Worm (Caenorhabditis elegans) whole organism, L4 larva: ENCODE data around the gene vrk-1.

Experiments used
- D1046.2 ChIP-seq: fragments of 200-800 bp; sonication (Bioruptor generic); IDR thresholded peaks from 2 replicates; pipeline ENCODE4 v1.3.6; 2022; ENCODE audit warnings: missing genetic modification characterization, missing compliant biosample characterization
- F26F4.8 ChIP-seq: fragments of 200-800 bp; sonication (Bioruptor generic); conservative IDR thresholded peaks from 2 replicates; pipeline ENCODE4 v1.3.6; 2022; ENCODE audit warnings: missing genetic modification characterization, missing compliant biosample characterization
- F49E8.2 ChIP-seq: sonication (generic microtip); optimal IDR thresholded peaks from 2 replicates; lab custom pipeline; 2016; ENCODE audit warnings: missing compliant biosample characterization, mild to moderate bottlenecking, missing genetic modification characterization, borderline replicate concordance
- T20F7.1 ChIP-seq: fragments of 200-800 bp; sonication (Bioruptor generic); optimal IDR thresholded peaks from 2 replicates; lab custom pipeline; 2018; ENCODE audit warnings: mild to moderate bottlenecking, missing genetic modification characterization, missing compliant biosample characterization
- T26A8.4 ChIP-seq: fragments of 200-800 bp; sonication (Bioruptor generic); IDR thresholded peaks from 2 replicates; pipeline ENCODE4 v1.3.6; 2022; ENCODE audit warnings: missing genetic modification characterization, missing compliant biosample characterization
- ZK337.2 ChIP-seq: fragments of 200-800 bp; sonication (Bioruptor generic); IDR thresholded peaks from 2 replicates; pipeline ENCODE4 v1.3.6; 2022; ENCODE audit warnings: missing genetic modification reagents, missing genetic modification characterization, missing compliant biosample characterization
- aha-1 ChIP-seq: fragments of 150-350 bp; peaks from one replicate; lab custom pipeline; 2014; ENCODE audit warnings: missing biosample characterization, missing genetic modification characterization
- attf-4 ChIP-seq: sonication (generic microtip); optimal IDR thresholded peaks from 3 replicates; lab custom pipeline; 2017; ENCODE audit warnings: missing biosample characterization, missing genetic modification characterization
- ceh-28 ChIP-seq: fragments of 150-350 bp; optimal IDR thresholded peaks from 2 replicates; lab custom pipeline; 2014; ENCODE audit warnings: missing biosample characterization, missing genetic modification reagents, missing genetic modification characterization
- ceh-32 ChIP-seq: sonication (generic microtip); optimal IDR thresholded peaks from 2 replicates; lab custom pipeline; 2016; ENCODE audit warnings: mild to moderate bottlenecking, missing genetic modification characterization, missing compliant biosample characterization; ENCODE audit not compliant: poor library complexity
- ceh-44 ChIP-seq: fragments of 200-800 bp; sonication (Bioruptor generic); IDR thresholded peaks from 2 replicates; pipeline ENCODE4 v1.3.6; 2022; ENCODE audit warnings: missing genetic modification reagents, missing genetic modification characterization, missing compliant biosample characterization
- ceh-62 ChIP-seq: sonication (generic microtip); optimal IDR thresholded peaks from 2 replicates; lab custom pipeline; 2017; ENCODE audit warnings: missing biosample characterization, missing genetic modification characterization
- ces-1 ChIP-seq: fragments of 150-350 bp; sonication (generic microtip); optimal IDR thresholded peaks from 4 replicates; lab custom pipeline; 2014; ENCODE audit warnings: missing biosample characterization, missing genetic modification reagents, missing genetic modification characterization
- daf-16 ChIP-seq, 3 experiments: sonication (generic microtip); optimal IDR thresholded peaks; 2 replicates each; lab custom pipeline; 2016 to 2017; ENCODE audit warnings: missing genetic modification characterization in 3 of 3, missing genetic modification reagents in 3 of 3, mild to moderate bottlenecking in 2 of 3, missing compliant biosample characterization in 2 of 3, missing biosample characterization in 1 of 3, moderate library complexity in 1 of 3
- daf-8 ChIP-seq: fragments of 200-800 bp; sonication (Bioruptor generic); IDR thresholded peaks from 2 replicates; pipeline ENCODE4 v1.3.6; 2022; ENCODE audit warnings: missing genetic modification characterization, missing compliant biosample characterization
- dmd-6 ChIP-seq: fragments of 200-800 bp; sonication (Bioruptor generic); IDR thresholded peaks from 2 replicates; pipeline ENCODE4 v1.3.6; 2022; ENCODE audit warnings: missing genetic modification reagents, missing genetic modification characterization, missing compliant biosample characterization
- dve-1 ChIP-seq: sonication (generic microtip); optimal IDR thresholded peaks from 2 replicates; lab custom pipeline; 2017; ENCODE audit warnings: antibody characterized with exemption, mild to moderate bottlenecking, missing genetic modification characterization, missing compliant biosample characterization; ENCODE audit not compliant: insufficient read depth
- egl-43 ChIP-seq: fragments of 200-800 bp; sonication (Bioruptor generic); IDR thresholded peaks from 2 replicates; pipeline ENCODE4 v1.3.6; 2022; ENCODE audit warnings: missing genetic modification reagents, missing genetic modification characterization, missing compliant biosample characterization
- fos-1 ChIP-seq: fragments of 150-350 bp; optimal IDR thresholded peaks from 2 replicates; lab custom pipeline; 2014; ENCODE audit warnings: missing biosample characterization, missing genetic modification characterization
- gei-8 ChIP-seq: fragments of 200-800 bp; sonication (Bioruptor generic); optimal IDR thresholded peaks from 2 replicates; lab custom pipeline; 2018; ENCODE audit warnings: mild to moderate bottlenecking, missing genetic modification characterization, missing compliant biosample characterization
- hif-1 ChIP-seq, 2 experiments: sonication (generic microtip); optimal IDR thresholded peaks; 2 replicates each; lab custom pipeline; 2016 to 2017; ENCODE audit warnings: missing compliant biosample characterization in 2 of 2, missing genetic modification characterization in 2 of 2, missing genetic modification reagents in 2 of 2, missing genotype in 2 of 2, mild to moderate bottlenecking in 1 of 2
- hlh-11 ChIP-seq: fragments of 200-800 bp; sonication (Bioruptor generic); optimal IDR thresholded peaks from 2 replicates; lab custom pipeline; 2018; ENCODE audit warnings: mild to moderate bottlenecking, missing genetic modification characterization, missing compliant biosample characterization
- hlh-30 ChIP-seq: sonication (generic microtip); optimal IDR thresholded peaks from 2 replicates; lab custom pipeline; 2017; ENCODE audit warnings: antibody characterized with exemption, mild to moderate bottlenecking, missing genetic modification characterization, missing compliant biosample characterization; ENCODE audit not compliant: insufficient read depth
- hmg-1.1 ChIP-seq: fragments of 200-800 bp; sonication (Bioruptor generic); IDR thresholded peaks from 2 replicates; pipeline ENCODE4 v1.3.6; 2022; ENCODE audit warnings: missing genetic modification reagents, missing genetic modification characterization, missing compliant biosample characterization
- jun-1 ChIP-seq: fragments of 150-350 bp; optimal IDR thresholded peaks from 2 replicates; lab custom pipeline; 2014; ENCODE audit warnings: missing biosample characterization, missing genetic modification reagents, missing genetic modification characterization
- lin-1 ChIP-seq: fragments of 200-800 bp; sonication (Bioruptor generic); IDR thresholded peaks from 2 replicates; pipeline ENCODE4 v1.3.6; 2022; ENCODE audit warnings: missing genetic modification reagents, missing genetic modification characterization, missing compliant biosample characterization
- lin-13 ChIP-seq: fragments of 150-350 bp; optimal IDR thresholded peaks from 2 replicates; lab custom pipeline; 2014; ENCODE audit warnings: missing biosample characterization, missing genetic modification reagents, missing genetic modification characterization
- lin-15B ChIP-seq: fragments of 150-350 bp; sonication (generic microtip); optimal IDR thresholded peaks from 3 replicates; lab custom pipeline; 2014; ENCODE audit warnings: missing biosample characterization, missing genetic modification characterization
- lin-29 ChIP-seq: fragments of 200-800 bp; sonication (Bioruptor generic); IDR thresholded peaks from 2 replicates; pipeline ENCODE4 v1.3.6; 2022; ENCODE audit warnings: missing genetic modification reagents, missing genetic modification characterization, missing compliant biosample characterization
- lsy-2 ChIP-seq, 2 experiments: fragments of 150-350 bp in 1 of 2; sonication (generic microtip) in 1 of 2; optimal IDR thresholded peaks; 2 replicates each; lab custom pipeline; 2014 to 2017; ENCODE audit warnings: missing biosample characterization in 2 of 2, missing genetic modification characterization in 2 of 2
- mdl-1 ChIP-seq, 2 experiments: fragments of 150-350 bp in 1 of 2; sonication (generic microtip) in 1 of 2; optimal IDR thresholded peaks; 2 replicates each; lab custom pipeline; 2014 to 2017; ENCODE audit warnings: missing biosample characterization in 2 of 2, missing genetic modification characterization in 2 of 2
- mdt-29 ChIP-seq: fragments of 200-800 bp; sonication (Bioruptor generic); IDR thresholded peaks from 2 replicates; pipeline ENCODE4 v1.3.6; 2022; ENCODE audit warnings: missing genetic modification reagents, missing genetic modification characterization, missing compliant biosample characterization
- mep-1 ChIP-seq: fragments of 150-350 bp; sonication (generic microtip); optimal IDR thresholded peaks from 3 replicates; lab custom pipeline; 2014; ENCODE audit warnings: missing biosample characterization, missing genetic modification characterization
- mxl-3 ChIP-seq: fragments of 200-800 bp; sonication (Bioruptor generic); optimal IDR thresholded peaks from 2 replicates; lab custom pipeline; 2018; ENCODE audit warnings: mild to moderate bottlenecking, missing genetic modification characterization, missing compliant biosample characterization
- nhr-237 ChIP-seq: sonication (generic microtip); optimal IDR thresholded peaks from 2 replicates; lab custom pipeline; 2017; ENCODE audit warnings: missing biosample characterization, missing genetic modification characterization
- nhr-28 ChIP-seq: fragments of 150-350 bp; optimal IDR thresholded peaks from 2 replicates; lab custom pipeline; 2014; ENCODE audit warnings: missing biosample characterization, missing genetic modification characterization
- nhr-41 ChIP-seq: fragments of 200-800 bp; sonication (Bioruptor generic); IDR thresholded peaks from 2 replicates; pipeline ENCODE4 v1.3.6; 2022; ENCODE audit warnings: missing genetic modification reagents, missing genetic modification characterization, missing compliant biosample characterization
- nhr-42 ChIP-seq: fragments of 200-800 bp; sonication (Bioruptor generic); IDR thresholded peaks from 2 replicates; pipeline ENCODE4 v1.3.6; 2022; ENCODE audit warnings: missing genetic modification characterization, missing compliant biosample characterization
- nhr-48 ChIP-seq: sonication (generic microtip); optimal IDR thresholded peaks from 2 replicates; lab custom pipeline; 2016; ENCODE audit warnings: mild to moderate bottlenecking, missing genetic modification characterization, missing compliant biosample characterization
- nhr-6 ChIP-seq: fragments of 150-350 bp; optimal IDR thresholded peaks from 2 replicates; lab custom pipeline; 2014; ENCODE audit warnings: missing biosample characterization, missing genetic modification characterization
- nhr-77 ChIP-seq: fragments of 150-350 bp; optimal IDR thresholded peaks from 2 replicates; lab custom pipeline; 2014; ENCODE audit warnings: missing biosample characterization, missing genetic modification characterization
- pha-4 ChIP-seq, 2 experiments: fragments of 150-350 bp in 1 of 2; fragments of 200-800 bp in 1 of 2; sonication (Bioruptor generic) in 1 of 2; IDR thresholded peaks in 1 of 2; optimal IDR thresholded peaks in 1 of 2; 2 replicates each; pipeline versions ENCODE4 v1.3.6 to Lab custom; 2014 to 2022; ENCODE audit warnings: missing genetic modification characterization in 2 of 2, missing genetic modification reagents in 2 of 2, missing biosample characterization in 1 of 2, missing compliant biosample characterization in 1 of 2
- pqm-1 ChIP-seq: sonication (generic microtip); optimal IDR thresholded peaks from 2 replicates; lab custom pipeline; 2017; ENCODE audit warnings: missing biosample characterization, missing genetic modification characterization
- saeg-2 ChIP-seq: fragments of 200-800 bp; sonication (Bioruptor generic); IDR thresholded peaks from 2 replicates; pipeline ENCODE4 v1.3.6; 2022; ENCODE audit warnings: missing genetic modification reagents, missing genetic modification characterization, missing compliant biosample characterization
- snpc-1.2 ChIP-seq: fragments of 200-800 bp; sonication (Bioruptor generic); IDR thresholded peaks from 2 replicates; pipeline ENCODE4 v1.3.6; 2022; ENCODE audit warnings: missing genetic modification reagents, missing genetic modification characterization, missing compliant biosample characterization
- spr-1 ChIP-seq: sonication (generic microtip); optimal IDR thresholded peaks from 2 replicates; lab custom pipeline; 2016; ENCODE audit warnings: mild to moderate bottlenecking, missing genetic modification characterization, missing compliant biosample characterization
- tra-1 ChIP-seq: fragments of 200-800 bp; sonication (Bioruptor generic); IDR thresholded peaks from 2 replicates; pipeline ENCODE4 v1.3.6; 2022; ENCODE audit warnings: missing genetic modification reagents, missing genetic modification characterization, missing compliant biosample characterization
- zag-1 ChIP-seq: fragments of 150-350 bp; optimal IDR thresholded peaks from 2 replicates; lab custom pipeline; 2014; ENCODE audit warnings: missing biosample characterization, missing genetic modification characterization
- zfp-2 ChIP-seq: sonication (generic microtip); optimal IDR thresholded peaks from 2 replicates; lab custom pipeline; 2016; ENCODE audit warnings: mild to moderate bottlenecking, missing genetic modification characterization, missing compliant biosample characterization

vrk-1 gene

DNA sequence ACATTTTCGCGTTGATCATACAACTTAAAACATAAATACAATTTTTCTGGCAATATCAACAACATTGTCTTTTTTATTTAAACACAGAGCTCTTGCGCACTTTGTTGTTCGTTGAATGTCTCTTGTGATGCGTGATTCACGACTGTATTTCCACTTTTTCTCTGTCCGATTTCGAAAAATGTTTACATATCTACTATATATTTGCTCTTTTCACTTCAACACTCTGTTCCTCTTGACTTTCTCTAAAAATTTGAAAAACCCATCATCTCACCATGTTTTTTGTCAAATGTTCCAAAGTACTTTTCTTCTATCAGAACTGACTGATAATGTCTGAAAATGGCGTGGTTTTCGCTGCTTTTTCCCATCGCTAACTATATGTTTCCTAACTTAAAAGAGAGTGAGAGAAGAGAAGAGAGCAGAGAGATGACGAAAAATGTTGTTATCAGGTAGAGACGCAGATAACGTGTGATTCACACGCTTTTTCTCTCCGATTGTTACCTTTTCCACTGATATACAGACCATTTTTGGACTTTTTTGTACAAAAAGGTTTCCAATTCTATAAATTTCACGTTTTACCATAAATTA lies 9.7 kb upstream of the vrk-1 start (continued):
- TF ChIP-seq lin-13 (GFP tag; lab: Kevin White, UChicago) = peak; percentile 14
- peak; percentile 36 for TF ChIP-seq nhr-48
- peak; percentile 64 for TF ChIP-seq mxl-3 (GFP tag; lab: Kevin White, UChicago)
- peak; percentile 18 for TF ChIP-seq hlh-30 (tag; lab: Kevin White, UChicago)
- TF ChIP-seq lin-1 (GFP tag; lab: Robert Waterston, UW) = peak; percentile 34; the same call in 1 of the 2 replicates
- TF ChIP-seq dmd-6 (GFP tag; lab: Robert Waterston, UW) = peak; percentile 90
- peak in 1 of 2 experiments; percentile 45 for TF ChIP-seq lsy-2 (tag; optimal IDR thresholded peaks at IDR 0.05; lab: Kevin White, UChicago)
- TF ChIP-seq aha-1 = peak; percentile 83
- TF ChIP-seq nhr-41 = no peak
- TF ChIP-seq tra-1 = 0 out of 2 replicates have a peak, but pooled peaks have one; percentile 55
- no peak for TF ChIP-seq saeg-2 (GFP tag; lab: Robert Waterston, UW)
- no peak for TF ChIP-seq zag-1 (tag; lab: Kevin White, UChicago)
- no peak for TF ChIP-seq lin-15B (tag; lab: Kevin White, UChicago)
- peak; percentile 88 for TF ChIP-seq dve-1 (tag; lab: Kevin White, UChicago)

- TF ChIP-seq zfp-2 (tag; lab: Kevin White, UChicago) (no peak), hif-1 (tag; optimal IDR thresholded peaks at IDR 0.05; lab: Kevin White, UChicago) (no peak), gei-8 (GFP tag; lab: Kevin White, UChicago) (no peak), daf-8 (GFP tag; lab: Robert Waterston, UW) (no peak), nhr-6 (tag; lab: Kevin White, UChicago) (no peak), dve-1 (tag; lab: Kevin White, UChicago) (peak; percentile 58), daf-16 (GFP tag; optimal IDR thresholded peaks at IDR 0.05; lab: Kevin White, UChicago) (no peak), daf-16 (tag; optimal IDR thresholded peaks at IDR 0.05; lab: Kevin White, UChicago) (peak; percentile 34), jun-1 (tag; lab: Kevin White, UChicago) (no peak), lin-29 (GFP tag; lab: Robert Waterston, UW) (no peak), pha-4 (GFP tag; IDR thresholded peaks at IDR 0.05; lab: Robert Waterston, UW) (no peak), pha-4 (tag; optimal IDR thresholded peaks at IDR 0.05; lab: Kevin White, UChicago) (no peak), fos-1 (tag; lab: Kevin White, UChicago) (no peak), ZK337.2 (GFP tag; lab: Robert Waterston, UW) (no peak), ces-1 (GFP tag; lab: Kevin White, UChicago) (no peak), D1046.2 (GFP tag; lab: Robert Waterston, UW) (no peak), mep-1 (tag; lab: Kevin White, UChicago) (peak; percentile 36), T20F7.1 (GFP tag; lab: Kevin White, UChicago) (peak; percentile 11), egl-43 (GFP tag; lab: Robert Waterston, UW) (no peak), nhr-77 (tag; lab: Kevin White, UChicago) (peak; percentile 43), ceh-32 (tag; lab: Kevin White, UChicago) (no peak), attf-4 (tag; lab: Kevin White, UChicago) (no peak), nhr-42 (GFP tag; lab: Robert Waterston, UW) (no peak), mdl-1 (tag; optimal IDR thresholded peaks at IDR 0.05; lab: Kevin White, UChicago) (no peak), T26A8.4 (GFP tag; lab: Robert Waterston, UW) (no peak), snpc-1.2 (GFP tag; lab: Robert Waterston, UW) (no peak), hlh-11 (tag; lab: Kevin White, UChicago) (peak; percentile 41), nhr-237 (no peak), pqm-1 (tag; lab: Kevin White, UChicago) (peak; percentile 11), ceh-62 (tag; lab: Kevin White, UChicago) (no peak), spr-1 (tag; lab: Kevin White, UChicago) (no peak), ceh-44 (GFP tag; lab: Robert Waterston, UW) (no peak), nhr-28 (tag; lab: Kevin White, UChicago) (peak; percentile 83), mdt-29 (GFP tag; lab: Robert Waterston, UW) (no peak), ceh-28 (tag; lab: Kevin White, UChicago) (no peak), F49E8.2 (tag; lab: Kevin White, UChicago) (no peak), F26F4.8 (GFP tag; lab: Robert Waterston, UW) (no peak), hmg-1.1 (GFP tag; lab: Robert Waterston, UW) (no peak)
Measured at ce11 chrII:5913897-5914296, 7.9 kb upstream of the vrk-1 start.
